Fruit fly (Drosophila melanogaster) whole organism, wandering third instar larva: ENCODE measurements around the gene CG18858.

Source experiments
- CG9705 ChIP-seq: fragments of 200-800 bp; sonication (Bioruptor generic); optimal IDR thresholded peaks from 2 replicates; lab custom pipeline; 2018; ENCODE audit warnings: missing biosample characterization, mild to moderate bottlenecking, missing genetic modification characterization
- Hr78 ChIP-seq: fragments of >200 bp; optimal IDR thresholded peaks from 2 replicates; lab custom pipeline; 2017; ENCODE audit warnings: missing biosample characterization, missing genetic modification characterization
- Hr83 ChIP-seq: fragments of 200-300 bp; sonication (Bioruptor generic); optimal IDR thresholded peaks from 2 replicates; lab custom pipeline; 2016; ENCODE audit warnings: missing biosample characterization, mild to moderate bottlenecking, missing genetic modification characterization, moderate library complexity; ENCODE audit not compliant: poor library complexity, severe bottlenecking
- Myc ChIP-seq: fragments of >200 bp; optimal IDR thresholded peaks from 2 replicates; lab custom pipeline; 2017
- brk ChIP-seq: fragments of 200-800 bp; sonication (Bioruptor generic); optimal IDR thresholded peaks from 2 replicates; lab custom pipeline; 2016; ENCODE audit warnings: missing biosample characterization, mild to moderate bottlenecking, missing genetic modification characterization
- dl ChIP-seq, 2 experiments: fragments of 175-275, 200-275 bp in 1 of 2; fragments of 200-275 bp in 1 of 2; sonication (Bioruptor generic); optimal IDR thresholded peaks; lab custom pipeline; 2018; ENCODE audit warnings: mild to moderate bottlenecking in 2 of 2, missing biosample characterization in 2 of 2, missing genetic modification characterization in 2 of 2, moderate library complexity in 2 of 2; ENCODE audit not compliant: partially characterized antibody in 2 of 2, insufficient read depth in 1 of 2
- h ChIP-seq: fragments of 200-800 bp; sonication (Bioruptor generic); optimal IDR thresholded peaks from 3 replicates; lab custom pipeline; 2016; ENCODE audit warnings: missing biosample characterization, mild to moderate bottlenecking, missing genetic modification characterization
- jim ChIP-seq: fragments of 175-275, 200-325 bp; sonication (Bioruptor generic); optimal IDR thresholded peaks from 2 replicates; lab custom pipeline; 2016; ENCODE audit warnings: missing biosample characterization, mild to moderate bottlenecking, missing genetic modification characterization
- pan ChIP-seq: fragments of >200 bp; optimal IDR thresholded peaks from 2 replicates; lab custom pipeline; 2017
- psq ChIP-seq: fragments of 200-800 bp; sonication (Bioruptor generic); optimal IDR thresholded peaks from 3 replicates; lab custom pipeline; 2017; ENCODE audit warnings: missing biosample characterization, mild to moderate bottlenecking, missing genetic modification characterization, moderate library complexity
- usp ChIP-seq: fragments of >200 bp; optimal IDR thresholded peaks from 2 replicates; lab custom pipeline; 2017; ENCODE audit warnings: missing biosample characterization, missing genetic modification characterization

dm6 chr2L:20424560-20424959 is 34.3 kb downstream of the CG18858 start, which contains the start of gene CG15130:
- TF ChIP-seq jim (no peak), Myc (lab: Kevin White, UChicago) (no peak), psq (GFP tag; lab: Kevin White, UChicago) (no peak), CG9705 (GFP tag; lab: Kevin White, UChicago) (no peak), dl (GFP tag; optimal IDR thresholded peaks at IDR 0.05; lab: Kevin White, UChicago; ENCODE audit: insufficient read depth in 1 of 2, partially characterized antibody in 2 of 2) (no peak), h (GFP tag; lab: Kevin White, UChicago) (no peak), pan (no peak), Hr83 (no peak), brk (no peak), Hr78 (GFP tag; lab: Kevin White, UChicago) (no peak), usp (GFP tag; lab: Kevin White, UChicago) (no peak)
